1 fruit fly cellular context compared by ENCODE assay signal in genomic region chr2L:1629206-1629959, dm6.
A peak's percentile ranks its signal among the peaks of the same experiment; 100 is the strongest.
TF ChIP-seq lines count a peak whose summit lies in the region.

No protein-coding gene starts in this region.

TF ChIP-seq in whole organism, embryonic, 481 proteins besides CTCF, POLR2A, EP300 and RAD21 (continued from another document):
- TF ChIP-seq Pdp1 (GFP tag; optimal IDR thresholded peaks at IDR 0.05; lab: Kevin White, UChicago): peak; percentile 30 to 55
- TF ChIP-seq CG30431 (GFP tag; optimal IDR thresholded peaks at IDR 0.05; lab: Kevin White, UChicago): no peak
- TF ChIP-seq luna (GFP tag; optimal IDR thresholded peaks at IDR 0.05; lab: Kevin White, UChicago): no peak
- no peak for TF ChIP-seq corto (GFP tag; optimal IDR thresholded peaks at IDR 0.05; lab: Kevin White, UChicago)
- no peak for TF ChIP-seq jumu (GFP tag; optimal IDR thresholded peaks at IDR 0.05; lab: Kevin White, UChicago)
- TF ChIP-seq ATbp (GFP tag; optimal IDR thresholded peaks at IDR 0.05; lab: Kevin White, UChicago): peak; percentile 1
- TF ChIP-seq bab2 (GFP tag; optimal IDR thresholded peaks at IDR 0.05; lab: Kevin White, UChicago): peak; percentile 20
- peak; percentile 35 for TF ChIP-seq Max (GFP tag; optimal IDR thresholded peaks at IDR 0.05; lab: Kevin White, UChicago)
- no peak for TF ChIP-seq pum (GFP tag; optimal IDR thresholded peaks at IDR 0.05; lab: Kevin White, UChicago)
- TF ChIP-seq maf-S (GFP tag; optimal IDR thresholded peaks at IDR 0.05; lab: Kevin White, UChicago): no peak
- no peak for TF ChIP-seq CG32767 (GFP tag; IDR thresholded peaks at IDR 0.05; lab: Robert Waterston, UW)
- TF ChIP-seq CG16815 (GFP tag; optimal IDR thresholded peaks at IDR 0.05; lab: Kevin White, UChicago): peak; percentile 60
- no peak for TF ChIP-seq CG17186 (GFP tag; optimal IDR thresholded peaks at IDR 0.05; lab: Kevin White, UChicago)
- no peak for TF ChIP-seq ash1 (GFP tag; optimal IDR thresholded peaks at IDR 0.05; lab: Kevin White, UChicago)
- peak; percentile 41; the same call in 1 of the 2 replicates for TF ChIP-seq NFAT (GFP tag; IDR thresholded peaks at IDR 0.05; lab: Robert Waterston, UW)
- no peak for TF ChIP-seq tll (GFP tag; optimal IDR thresholded peaks at IDR 0.05; lab: Kevin White, UChicago)
- no peak for TF ChIP-seq bbx (GFP tag; IDR thresholded peaks at IDR 0.05; lab: Robert Waterston, UW; ENCODE audit: partially characterized antibody)
- TF ChIP-seq org-1 (GFP tag; optimal IDR thresholded peaks at IDR 0.05; lab: Kevin White, UChicago): peak; percentile 33
- TF ChIP-seq CG3407 (GFP tag; optimal IDR thresholded peaks at IDR 0.05; lab: Kevin White, UChicago): no peak
- TF ChIP-seq Dfd (GFP tag; optimal IDR thresholded peaks at IDR 0.05; lab: Kevin White, UChicago): no peak
- no peak for TF ChIP-seq dm (GFP tag; optimal IDR thresholded peaks at IDR 0.05; lab: Kevin White, UChicago)
- TF ChIP-seq CG10431 (GFP tag; optimal IDR thresholded peaks at IDR 0.05; lab: Kevin White, UChicago): no peak
- peak; percentile 9 for TF ChIP-seq gcm2 (GFP tag; optimal IDR thresholded peaks at IDR 0.05; lab: Kevin White, UChicago)
- TF ChIP-seq CoRest (tag; optimal IDR thresholded peaks at IDR 0.05; lab: Kevin White, UChicago): peak; percentile 58
- no peak for TF ChIP-seq cas (GFP tag; IDR thresholded peaks at IDR 0.05; lab: Robert Waterston, UW)
- peak; percentile 46; the same call in 1 of the 3 replicates for TF ChIP-seq zfh1 (GFP tag; IDR thresholded peaks at IDR 0.05; lab: Robert Waterston, UW)
- no peak for TF ChIP-seq CG17912 (GFP tag; optimal IDR thresholded peaks at IDR 0.05; lab: Kevin White, UChicago)
- TF ChIP-seq ara (GFP tag; IDR thresholded peaks at IDR 0.05; lab: Robert Waterston, UW): no peak
- peak; percentile 65 for TF ChIP-seq sob (GFP tag; IDR thresholded peaks at IDR 0.05; lab: Robert Waterston, UW)
- peak; percentile 65 for TF ChIP-seq CG14441 (GFP tag; IDR thresholded peaks at IDR 0.05; lab: Robert Waterston, UW)
- no peak for TF ChIP-seq GATAe (GFP tag; conservative IDR thresholded peaks at IDR 0.05; lab: Robert Waterston, UW)
- no peak for TF ChIP-seq tio (GFP tag; optimal IDR thresholded peaks at IDR 0.05; lab: Kevin White, UChicago)
- peak; percentile 41 for TF ChIP-seq CG18619 (GFP tag; optimal IDR thresholded peaks at IDR 0.05; lab: Kevin White, UChicago)
- TF ChIP-seq pfk (GFP tag; optimal IDR thresholded peaks at IDR 0.05; lab: Kevin White, UChicago): no peak
- TF ChIP-seq CG4328 (GFP tag; optimal IDR thresholded peaks at IDR 0.05; lab: Kevin White, UChicago): no peak
- TF ChIP-seq CG9437 (GFP tag; optimal IDR thresholded peaks at IDR 0.05; lab: Kevin White, UChicago): peak; percentile 48
- peak; percentile 49; the same call in 1 of the 3 replicates for TF ChIP-seq CG34422 (GFP tag; IDR thresholded peaks at IDR 0.05; lab: Robert Waterston, UW)
- TF ChIP-seq CG15011 (GFP tag; optimal IDR thresholded peaks at IDR 0.05; lab: Kevin White, UChicago): peak; percentile 5
- TF ChIP-seq Ada2b (GFP tag; IDR thresholded peaks at IDR 0.05; lab: Robert Waterston, UW): peak; percentile 73
- TF ChIP-seq Nf-YA (GFP tag; IDR thresholded peaks at IDR 0.05; lab: Robert Waterston, UW): 0 out of 2 replicates have a peak, but pooled peaks have one; percentile 14
- no peak for TF ChIP-seq Atf3 (GFP tag; optimal IDR thresholded peaks at IDR 0.05; lab: Kevin White, UChicago)
- TF ChIP-seq CG18262 (tag; optimal IDR thresholded peaks at IDR 0.05; lab: Kevin White, UChicago): peak; percentile 12
- TF ChIP-seq CG17361 (GFP tag; IDR thresholded peaks at IDR 0.05; lab: Robert Waterston, UW): 0 out of 3 replicates have a peak, but pooled peaks have one; percentile 33
- peak; percentile 62 for TF ChIP-seq Meics (GFP tag; optimal IDR thresholded peaks at IDR 0.05; lab: Kevin White, UChicago)
- TF ChIP-seq Oaz (GFP tag; IDR thresholded peaks at IDR 0.05; lab: Robert Waterston, UW): peak; percentile 50; the same call in 1 of the 2 replicates
- no peak for TF ChIP-seq lov (optimal IDR thresholded peaks at IDR 0.05; lab: Kevin White, UChicago)
- no peak for TF ChIP-seq lov (GFP tag; IDR thresholded peaks at IDR 0.05; lab: Robert Waterston, UW)
- TF ChIP-seq MBD-R2 (GFP tag; IDR thresholded peaks at IDR 0.05; lab: Robert Waterston, UW): peak; percentile 22; the same call in 1 of the 2 replicates
- TF ChIP-seq vnd (GFP tag; IDR thresholded peaks at IDR 0.05; lab: Robert Waterston, UW; ENCODE audit: partially characterized antibody): no peak
- no peak for TF ChIP-seq CG13287 (GFP tag; IDR thresholded peaks at IDR 0.05; lab: Robert Waterston, UW; ENCODE audit: partially characterized antibody)
- TF ChIP-seq slou (GFP tag; optimal IDR thresholded peaks at IDR 0.05; lab: Kevin White, UChicago): no peak
- peak; percentile 32 for TF ChIP-seq CG4424 (GFP tag; optimal IDR thresholded peaks at IDR 0.05; lab: Kevin White, UChicago)
- TF ChIP-seq sug (tag; optimal IDR thresholded peaks at IDR 0.05; lab: Kevin White, UChicago): peak; percentile 41
- TF ChIP-seq slp2 (GFP tag; optimal IDR thresholded peaks at IDR 0.05; lab: Kevin White, UChicago): peak; percentile 40
- no peak for TF ChIP-seq zf30C (GFP tag; optimal IDR thresholded peaks at IDR 0.05; lab: Kevin White, UChicago)
- peak; percentile 36; the same call in 1 of the 2 replicates for TF ChIP-seq Adf1 (GFP tag; IDR thresholded peaks at IDR 0.05; lab: Robert Waterston, UW)
- TF ChIP-seq CG9932 (GFP tag; IDR thresholded peaks at IDR 0.05; lab: Robert Waterston, UW): peak; percentile 79
- TF ChIP-seq crp (GFP tag; optimal IDR thresholded peaks at IDR 0.05; lab: Kevin White, UChicago): no peak
- TF ChIP-seq Optix (GFP tag; IDR thresholded peaks at IDR 0.05; lab: Robert Waterston, UW): no peak
- peak; percentile 35 for TF ChIP-seq CG12299 (tag; optimal IDR thresholded peaks at IDR 0.05; lab: Kevin White, UChicago)
- peak; percentile 63 for TF ChIP-seq PHDP (tag; optimal IDR thresholded peaks at IDR 0.05; lab: Kevin White, UChicago)
- peak; percentile 60 for TF ChIP-seq Rx (GFP tag; IDR thresholded peaks at IDR 0.05; lab: Robert Waterston, UW)
- no peak for TF ChIP-seq ssp (GFP tag; IDR thresholded peaks at IDR 0.05; lab: Robert Waterston, UW)
- no peak for TF ChIP-seq mld (GFP tag; IDR thresholded peaks at IDR 0.05; lab: Robert Waterston, UW; ENCODE audit: partially characterized antibody)
